Worm (Caenorhabditis elegans) whole organism, L4 larva: Measurements from ENCODE around the gene F46H5.2.

Experiments
- D1046.2 ChIP-seq: fragments of 200-800 bp; sonication (Bioruptor generic); IDR thresholded peaks from 2 replicates; pipeline ENCODE4 v1.3.6; 2022; ENCODE audit warnings: missing genetic modification characterization, missing compliant biosample characterization
- ama-1 ChIP-seq: fragments of 150-350 bp; optimal IDR thresholded peaks from 2 replicates; lab custom pipeline; 2014; ENCODE audit warnings: inconsistent platforms, mixed read lengths
- ces-1 ChIP-seq: fragments of 150-350 bp; sonication (generic microtip); optimal IDR thresholded peaks from 4 replicates; lab custom pipeline; 2014; ENCODE audit warnings: missing biosample characterization, missing genetic modification reagents, missing genetic modification characterization
- daf-12 ChIP-seq: fragments of 150-350 bp; optimal IDR thresholded peaks from 2 replicates; lab custom pipeline; 2014; ENCODE audit warnings: missing biosample characterization, missing genetic modification reagents, missing genetic modification characterization
- daf-16 ChIP-seq, 3 experiments: sonication (generic microtip); optimal IDR thresholded peaks; 2 replicates each; lab custom pipeline; 2016 to 2017; ENCODE audit warnings: missing genetic modification characterization in 3 of 3, missing genetic modification reagents in 3 of 3, mild to moderate bottlenecking in 2 of 3, missing compliant biosample characterization in 2 of 3, missing biosample characterization in 1 of 3, moderate library complexity in 1 of 3
- dpl-1 ChIP-seq: fragments of 150-350 bp; optimal IDR thresholded peaks from 2 replicates; lab custom pipeline; 2014; ENCODE audit warnings: missing biosample characterization, missing genetic modification reagents, missing genetic modification characterization
- gei-8 ChIP-seq: fragments of 200-800 bp; sonication (Bioruptor generic); optimal IDR thresholded peaks from 2 replicates; lab custom pipeline; 2018; ENCODE audit warnings: mild to moderate bottlenecking, missing genetic modification characterization, missing compliant biosample characterization
- mep-1 ChIP-seq: fragments of 150-350 bp; sonication (generic microtip); optimal IDR thresholded peaks from 3 replicates; lab custom pipeline; 2014; ENCODE audit warnings: missing biosample characterization, missing genetic modification characterization
- nhr-10 ChIP-seq: fragments of 150-350 bp; optimal IDR thresholded peaks from 2 replicates; lab custom pipeline; 2014; ENCODE audit warnings: missing biosample characterization, missing genetic modification characterization
- nhr-76 ChIP-seq: fragments of 150-350 bp; optimal IDR thresholded peaks from 2 replicates; lab custom pipeline; 2014; ENCODE audit warnings: missing biosample characterization, missing genetic modification characterization
- spr-3 ChIP-seq: fragments of 200-800 bp; sonication (Bioruptor generic); optimal IDR thresholded peaks from 2 replicates; lab custom pipeline; 2018; ENCODE audit warnings: mild to moderate bottlenecking, missing genetic modification characterization, missing compliant biosample characterization

DNA sequence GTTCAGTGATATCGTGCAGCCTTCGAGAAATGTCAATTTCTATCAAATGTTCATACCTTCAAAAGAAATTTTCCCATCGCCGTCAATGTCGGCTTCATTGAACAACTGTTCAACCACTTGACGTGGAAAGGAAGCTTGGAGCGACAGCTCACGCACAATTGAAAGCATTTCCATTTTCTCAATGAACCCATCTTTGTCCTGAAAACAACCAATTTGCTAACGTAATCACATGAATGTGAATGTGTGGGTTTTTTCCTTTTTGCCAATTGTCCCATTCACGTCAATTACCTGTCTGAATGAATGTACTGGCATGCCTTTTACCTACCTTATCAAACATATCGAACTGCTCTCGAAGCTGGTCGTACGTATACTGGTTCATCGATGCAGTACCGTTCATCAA, 30.9 kb downstream of the F46H5.2 start:
- TF ChIP-seq daf-12 (tag; lab: Kevin White, UChicago) (no peak), ama-1 (lab: Kevin White, UChicago) (no peak), dpl-1 (no peak), gei-8 (GFP tag; lab: Kevin White, UChicago) (no peak), nhr-10 (tag; lab: Kevin White, UChicago) (no peak), spr-3 (GFP tag; lab: Kevin White, UChicago) (no peak), daf-16 (GFP tag; optimal IDR thresholded peaks at IDR 0.05; lab: Kevin White, UChicago) (no peak), daf-16 (tag; optimal IDR thresholded peaks at IDR 0.05; lab: Kevin White, UChicago) (no peak), ces-1 (no peak), mep-1 (tag; lab: Kevin White, UChicago) (no peak), nhr-76 (tag; lab: Kevin White, UChicago) (no peak), D1046.2 (GFP tag; lab: Robert Waterston, UW) (no peak)
